Fruit fly (Drosophila melanogaster): ENCODE measurements around the gene CG11378.

DNA sequence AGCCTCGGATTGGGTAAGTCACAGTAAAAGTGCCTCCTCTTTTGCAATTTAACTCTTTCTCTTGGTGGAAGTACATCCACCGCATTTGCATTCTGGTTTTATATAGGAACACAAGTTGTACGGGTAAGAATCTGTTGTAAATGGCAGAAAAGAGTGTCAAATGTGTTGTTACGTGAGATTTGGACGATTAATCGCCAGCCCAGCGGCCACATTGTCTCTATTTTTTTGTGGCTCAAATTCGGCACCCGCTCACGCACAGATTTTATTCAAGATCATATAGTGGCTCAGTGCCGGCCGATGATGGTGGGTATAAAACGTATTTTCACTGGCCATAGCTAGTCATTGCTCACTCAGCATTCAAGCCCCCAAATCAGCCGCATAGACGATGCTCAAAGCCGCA, 32.8 kb downstream of the CG11378 start, which contains the start of gene CG11381:
- no peak for TF ChIP-seq CG12605 (GFP tag; IDR thresholded peaks at IDR 0.05)
- TF ChIP-seq CG32121 (GFP tag; IDR thresholded peaks at IDR 0.05), result no peak
